Fruit fly (Drosophila melanogaster) S2 (cell line): ENCODE data around the gene stai.

Experiments used
- CG8478 ChIP-seq: fragments of >200 bp; optimal IDR thresholded peaks from 2 replicates; lab custom pipeline; 2018
- CTCF ChIP-seq, 2 experiments: fragments of >200 bp; optimal IDR thresholded peaks; 2 replicates each; lab custom pipeline; 2018

DNA sequence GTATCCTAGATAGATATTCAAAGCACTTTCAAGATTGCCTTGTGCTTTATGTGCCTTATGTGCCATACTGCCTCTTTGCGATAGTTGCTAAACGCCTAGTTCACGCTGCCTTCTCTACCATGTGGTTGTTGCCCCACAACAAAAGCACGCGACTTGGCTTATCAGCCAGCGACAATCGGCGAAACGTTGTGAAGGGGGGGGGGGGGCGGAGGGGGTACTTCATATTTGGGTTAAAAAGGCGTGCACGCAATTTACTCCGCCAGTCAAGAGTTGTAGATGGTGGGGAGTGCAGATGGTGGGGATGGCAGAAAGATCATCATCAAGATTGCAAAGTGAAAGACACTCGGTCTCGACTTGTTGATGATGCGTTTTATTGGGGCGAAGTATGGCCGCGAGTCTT lies 68.9 kb downstream of the stai start:
- no peak for TF ChIP-seq CG8478 (lab: Kevin White, UChicago)
- no peak for TF ChIP-seq CTCF (optimal IDR thresholded peaks at IDR 0.05; lab: Kevin White, UChicago)
